Worm (Caenorhabditis elegans): ENCODE results near the gene idpp-15.

- TF ChIP-seq ama-1 (optimal IDR thresholded peaks at IDR 0.05) = no peak
- TF ChIP-seq unc-55 (GFP tag; optimal IDR thresholded peaks at IDR 0.05) = no peak
- TF ChIP-seq ets-4 (tag; optimal IDR thresholded peaks at IDR 0.05) = no peak
- no peak for TF ChIP-seq mec-3 (tag; optimal IDR thresholded peaks at IDR 0.05; ENCODE audit: borderline replicate concordance)
- no peak for TF ChIP-seq gmeb-2 (tag; optimal IDR thresholded peaks at IDR 0.05)
- TF ChIP-seq fkh-10 (GFP tag; optimal IDR thresholded peaks at IDR 0.05) = no peak
- no peak for TF ChIP-seq T23F11.4 (GFP tag; optimal IDR thresholded peaks at IDR 0.05)
- no peak for TF ChIP-seq tbx-2 (tag; optimal IDR thresholded peaks at IDR 0.05)
- TF ChIP-seq nhr-11 (tag; optimal IDR thresholded peaks at IDR 0.05) = no peak
- no peak for TF ChIP-seq ztf-16 (tag; optimal IDR thresholded peaks at IDR 0.05)
- no peak for TF ChIP-seq Y22D7AL.16 (tag; optimal IDR thresholded peaks at IDR 0.05)
- TF ChIP-seq C08G9.2 (tag; optimal IDR thresholded peaks at IDR 0.05) = no peak
- no peak for TF ChIP-seq ceh-22 (tag; optimal IDR thresholded peaks at IDR 0.05)
- TF ChIP-seq rnt-1 (tag; optimal IDR thresholded peaks at IDR 0.05) = no peak
These were observed 18.5 kb upstream of the idpp-15 start for ce11 chrIII:8506348-8506747.
